Worm (Caenorhabditis elegans) whole organism, late embryonic: Measurements from ENCODE around the gene Y94H6A.7.

ENCODE experiments used
- C08G9.2 ChIP-seq: sonication (generic microtip); optimal IDR thresholded peaks from 2 replicates; lab custom pipeline; 2016; ENCODE audit warnings: mild to moderate bottlenecking, missing genetic modification characterization, moderate library complexity, missing compliant biosample characterization
- C38D4.7 ChIP-seq: fragments of 200-800 bp; sonication (Bioruptor generic); optimal IDR thresholded peaks from 2 replicates; lab custom pipeline; 2018; ENCODE audit warnings: mild to moderate bottlenecking, missing genetic modification characterization, moderate library complexity, missing compliant biosample characterization
- F13H6.1 ChIP-seq: sonication (generic microtip); optimal IDR thresholded peaks from 2 replicates; lab custom pipeline; 2016; ENCODE audit warnings: missing genetic modification characterization, missing compliant biosample characterization
- K02D7.2 ChIP-seq: sonication (generic microtip); optimal IDR thresholded peaks from 2 replicates; lab custom pipeline; 2017; ENCODE audit warnings: mild to moderate bottlenecking, missing genetic modification characterization, missing compliant biosample characterization
- T23F11.4 ChIP-seq: fragments of 200-800 bp; sonication (Bioruptor generic); optimal IDR thresholded peaks from 2 replicates; lab custom pipeline; 2018; ENCODE audit warnings: mild to moderate bottlenecking, missing genetic modification characterization, missing compliant biosample characterization
- Y22D7AL.16 ChIP-seq: sonication (generic microtip); optimal IDR thresholded peaks from 2 replicates; lab custom pipeline; 2016; ENCODE audit warnings: missing genetic modification characterization, missing compliant biosample characterization
- ahr-1 ChIP-seq: sonication (generic microtip); optimal IDR thresholded peaks from 2 replicates; lab custom pipeline; 2016; ENCODE audit warnings: missing genetic modification characterization, missing compliant biosample characterization
- ceh-18 ChIP-seq: sonication (generic microtip); optimal IDR thresholded peaks from 2 replicates; lab custom pipeline; 2016; ENCODE audit warnings: missing genetic modification characterization, missing compliant biosample characterization
- ceh-2 ChIP-seq: sonication (generic microtip); optimal IDR thresholded peaks from 2 replicates; lab custom pipeline; 2016; ENCODE audit warnings: missing genotype, missing genetic modification characterization, missing compliant biosample characterization
- ceh-22 ChIP-seq: sonication (generic microtip); optimal IDR thresholded peaks from 2 replicates; lab custom pipeline; 2017; ENCODE audit warnings: missing biosample characterization, missing genetic modification characterization
- ceh-24 ChIP-seq: sonication (generic microtip); optimal IDR thresholded peaks from 2 replicates; lab custom pipeline; 2016; ENCODE audit warnings: mild to moderate bottlenecking, missing genetic modification characterization, missing compliant biosample characterization
- ceh-30 ChIP-seq: fragments of 150-350 bp; optimal IDR thresholded peaks from 2 replicates; lab custom pipeline; 2014; ENCODE audit warnings: missing biosample characterization, missing genetic modification characterization
- ceh-31 ChIP-seq: sonication (generic microtip); optimal IDR thresholded peaks from 2 replicates; lab custom pipeline; 2016; ENCODE audit warnings: missing genetic modification characterization, missing compliant biosample characterization
- ceh-48 ChIP-seq: sonication (generic microtip); optimal IDR thresholded peaks from 2 replicates; lab custom pipeline; 2016; ENCODE audit warnings: missing genetic modification characterization, inconsistent platforms, missing compliant biosample characterization
- ceh-6 ChIP-seq: fragments of 200-800 bp; sonication (Bioruptor generic); optimal IDR thresholded peaks from 2 replicates; lab custom pipeline; 2018; ENCODE audit warnings: mild to moderate bottlenecking, missing genetic modification characterization, missing compliant biosample characterization
- dve-1 ChIP-seq: sonication (generic microtip); optimal IDR thresholded peaks from 2 replicates; lab custom pipeline; 2017; ENCODE audit warnings: antibody characterized with exemption, mild to moderate bottlenecking, missing genetic modification characterization, missing compliant biosample characterization
- elt-2 ChIP-seq: sonication (generic microtip); optimal IDR thresholded peaks from 2 replicates; lab custom pipeline; 2016; ENCODE audit warnings: missing genetic modification reagents, missing genetic modification characterization, missing compliant biosample characterization
- fkh-10 ChIP-seq: fragments of 150-350 bp; optimal IDR thresholded peaks from 2 replicates; lab custom pipeline; 2014; ENCODE audit warnings: missing biosample characterization, missing genetic modification reagents, missing genetic modification characterization
- gmeb-2 ChIP-seq: sonication (generic microtip); optimal IDR thresholded peaks from 2 replicates; lab custom pipeline; 2016; ENCODE audit warnings: missing genetic modification characterization, inconsistent platforms, missing compliant biosample characterization
- hlh-6 ChIP-seq: sonication (generic microtip); optimal IDR thresholded peaks from 2 replicates; lab custom pipeline; 2016; ENCODE audit warnings: missing genotype, missing genetic modification characterization, missing compliant biosample characterization
- lim-6 ChIP-seq: sonication (generic microtip); optimal IDR thresholded peaks from 2 replicates; lab custom pipeline; 2016; ENCODE audit warnings: missing genetic modification characterization, missing compliant biosample characterization
- lin-11 ChIP-seq: fragments of 200-800 bp; sonication (Bioruptor generic); optimal IDR thresholded peaks from 2 replicates; lab custom pipeline; 2018; ENCODE audit warnings: mild to moderate bottlenecking, missing genetic modification characterization, missing compliant biosample characterization
- madf-2 ChIP-seq: sonication (generic microtip); optimal IDR thresholded peaks from 2 replicates; lab custom pipeline; 2017; ENCODE audit warnings: missing genetic modification characterization, missing compliant biosample characterization
- nfya-1 ChIP-seq: sonication (generic microtip); optimal IDR thresholded peaks from 2 replicates; lab custom pipeline; 2017; ENCODE audit warnings: missing genetic modification characterization, mild to moderate bottlenecking, missing compliant biosample characterization, antibody characterized with exemption, moderate library complexity
- nhr-11 ChIP-seq: fragments of 150-350 bp; optimal IDR thresholded peaks from 2 replicates; lab custom pipeline; 2014; ENCODE audit warnings: missing biosample characterization, missing genetic modification characterization
- nhr-232 ChIP-seq: sonication (generic microtip); optimal IDR thresholded peaks from 2 replicates; lab custom pipeline; 2016; ENCODE audit warnings: missing genetic modification characterization, missing compliant biosample characterization
- npax-4 ChIP-seq: sonication (generic microtip); optimal IDR thresholded peaks from 2 replicates; lab custom pipeline; 2016; ENCODE audit warnings: missing genetic modification characterization, missing compliant biosample characterization
- odd-2 ChIP-seq: sonication (generic microtip); optimal IDR thresholded peaks from 2 replicates; lab custom pipeline; 2017; ENCODE audit warnings: antibody characterized with exemption, mild to moderate bottlenecking, missing genetic modification characterization, missing compliant biosample characterization
- pag-3 ChIP-seq: sonication (generic microtip); optimal IDR thresholded peaks from 2 replicates; lab custom pipeline; 2016; ENCODE audit warnings: missing compliant biosample characterization, missing genetic modification characterization, borderline replicate concordance
- pax-1 ChIP-seq: fragments of 150-350 bp; optimal IDR thresholded peaks from 2 replicates; lab custom pipeline; 2014; ENCODE audit warnings: missing biosample characterization, missing genetic modification characterization
- pha-4 ChIP-seq: fragments of 150-350 bp; optimal IDR thresholded peaks from 2 replicates; lab custom pipeline; 2018; ENCODE audit warnings: missing biosample characterization, missing genetic modification reagents, missing genetic modification characterization
- pqm-1 ChIP-seq: sonication (generic microtip); optimal IDR thresholded peaks from 2 replicates; lab custom pipeline; 2016; ENCODE audit warnings: missing genetic modification characterization, missing compliant biosample characterization
- ref-2 ChIP-seq: sonication (generic microtip); optimal IDR thresholded peaks from 2 replicates; lab custom pipeline; 2016; ENCODE audit warnings: missing genetic modification characterization, missing compliant biosample characterization
- rnt-1 ChIP-seq: sonication (generic microtip); optimal IDR thresholded peaks from 2 replicates; lab custom pipeline; 2016; ENCODE audit warnings: missing genetic modification characterization, missing compliant biosample characterization
- sox-4 ChIP-seq: sonication (generic microtip); optimal IDR thresholded peaks from 2 replicates; lab custom pipeline; 2017; ENCODE audit warnings: mild to moderate bottlenecking, missing genetic modification characterization, inconsistent platforms, missing compliant biosample characterization
- syd-9 ChIP-seq: sonication (generic microtip); optimal IDR thresholded peaks from 2 replicates; lab custom pipeline; 2016; ENCODE audit warnings: mild to moderate bottlenecking, missing genetic modification characterization, moderate library complexity, missing compliant biosample characterization
- tbx-7 ChIP-seq: sonication (generic microtip); optimal IDR thresholded peaks from 2 replicates; lab custom pipeline; 2016; ENCODE audit warnings: missing genotype, missing genetic modification characterization, missing compliant biosample characterization
- unc-3 ChIP-seq, 2 experiments: fragments of 200-800 bp in 1 of 2; sonication (Bioruptor generic) in 1 of 2; sonication (generic microtip) in 1 of 2; conservative IDR thresholded peaks in 1 of 2; optimal IDR thresholded peaks in 1 of 2; 2 replicates each; pipeline versions ENCODE4 v1.3.6 to Lab custom; 2016 to 2022; ENCODE audit warnings: missing compliant biosample characterization in 2 of 2, missing genetic modification characterization in 2 of 2, missing genetic modification reagents in 1 of 2
- unc-42 ChIP-seq: sonication (generic microtip); optimal IDR thresholded peaks from 2 replicates; lab custom pipeline; 2016; ENCODE audit warnings: missing genotype, missing genetic modification characterization, missing compliant biosample characterization
- unc-55 ChIP-seq: sonication (generic microtip); optimal IDR thresholded peaks from 2 replicates; lab custom pipeline; 2017; ENCODE audit warnings: missing biosample characterization, missing genetic modification reagents, missing genetic modification characterization
- unc-86 ChIP-seq: sonication (generic microtip); optimal IDR thresholded peaks from 2 replicates; lab custom pipeline; 2016; ENCODE audit warnings: missing genetic modification characterization, missing compliant biosample characterization
- ztf-16 ChIP-seq: sonication (generic microtip); optimal IDR thresholded peaks from 2 replicates; lab custom pipeline; 2017; ENCODE audit warnings: missing genetic modification characterization, missing compliant biosample characterization

Y94H6A.7 gene

DNA sequence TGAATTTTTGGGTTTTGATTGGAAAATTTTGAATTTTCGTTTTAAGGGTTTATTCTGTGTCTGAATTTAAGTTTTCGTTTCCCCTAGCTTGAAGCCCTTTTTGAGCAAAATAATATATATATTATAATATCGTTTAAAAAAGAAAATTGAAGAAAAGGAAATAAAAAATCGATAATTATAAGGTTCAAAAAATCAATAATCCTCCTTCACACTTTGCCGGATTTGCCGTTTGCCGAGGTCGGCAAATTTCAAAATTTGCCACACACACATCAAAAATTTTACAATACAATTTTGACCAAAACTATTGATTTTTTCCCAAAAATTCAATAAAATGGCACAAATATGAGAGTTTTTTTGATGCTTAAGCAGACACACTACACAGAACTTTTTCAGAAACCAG lies 20.2 kb upstream of the Y94H6A.7 start:
- TF ChIP-seq ztf-16 (tag; lab: Kevin White, UChicago) (no peak), C38D4.7 (no peak), hlh-6 (tag; lab: Kevin White, UChicago) (no peak), nhr-11 (tag; lab: Kevin White, UChicago) (no peak)

DNA sequence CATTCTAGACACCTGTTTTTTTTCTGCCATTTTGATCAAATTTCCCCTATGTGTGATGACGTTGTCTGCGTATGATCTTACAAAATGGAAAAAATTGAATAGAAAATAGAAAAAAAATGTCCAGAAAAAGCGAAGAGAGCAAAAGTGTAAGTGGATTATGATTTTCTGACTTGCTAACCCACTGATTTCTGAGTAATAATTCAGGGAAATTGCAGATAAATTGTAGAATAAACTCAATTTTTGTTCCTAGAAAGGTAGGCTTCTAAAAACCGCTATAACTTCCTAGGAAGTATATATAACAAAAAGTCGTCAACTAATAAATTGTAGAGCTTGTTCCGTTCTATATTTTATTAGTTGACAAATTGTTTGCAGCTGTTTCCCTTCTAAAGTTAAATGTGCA lies 18.3 kb upstream of the Y94H6A.7 start:
- TF ChIP-seq ceh-24 (tag; lab: Kevin White, UChicago) = no peak
- no peak for TF ChIP-seq K02D7.2 (tag; lab: Kevin White, UChicago)
- no peak for TF ChIP-seq Y22D7AL.16 (tag; lab: Kevin White, UChicago)
- no peak for TF ChIP-seq ceh-6 (GFP tag; lab: Kevin White, UChicago)
- TF ChIP-seq npax-4 (tag; lab: Kevin White, UChicago) = no peak
- TF ChIP-seq odd-2 = no peak
- TF ChIP-seq dve-1 (tag; lab: Kevin White, UChicago) = no peak
- no peak for TF ChIP-seq nhr-232 (tag; lab: Kevin White, UChicago)
- TF ChIP-seq T23F11.4 = no peak
- no peak for TF ChIP-seq nhr-11 (tag; lab: Kevin White, UChicago)
- no peak for TF ChIP-seq pha-4 (tag; lab: Kevin White, UChicago)
- TF ChIP-seq unc-42 = no peak
- TF ChIP-seq ceh-48 (tag; lab: Kevin White, UChicago) = no peak
- TF ChIP-seq F13H6.1 (tag; lab: Kevin White, UChicago) = no peak
- no peak for TF ChIP-seq ceh-31 (tag; lab: Kevin White, UChicago)
- TF ChIP-seq ceh-18 (tag; lab: Kevin White, UChicago) = no peak
- no peak for TF ChIP-seq pag-3 (tag; lab: Kevin White, UChicago)
- no peak for TF ChIP-seq tbx-7 (tag; lab: Kevin White, UChicago)
- TF ChIP-seq, all 69 proteins: peak for 0

DNA sequence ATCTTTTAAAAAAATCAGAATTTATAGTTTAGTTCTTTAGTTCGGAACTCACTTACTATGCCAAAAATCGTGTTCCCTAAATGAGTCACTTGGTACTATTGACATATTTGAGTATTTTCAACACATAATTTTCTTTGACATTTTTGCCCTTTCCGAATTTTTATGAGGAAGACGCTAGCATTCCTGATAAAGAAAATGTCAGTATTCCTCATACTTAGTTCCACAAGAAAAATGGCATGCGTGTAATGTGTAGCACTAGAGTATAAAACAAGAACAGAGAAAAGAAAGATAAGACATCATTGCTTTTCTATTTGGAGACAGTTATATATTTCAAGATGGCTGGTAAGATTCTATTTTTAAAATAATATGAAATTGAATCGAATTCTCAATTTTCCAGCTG lies 13.6 kb upstream of the Y94H6A.7 start, which contains the start of gene Y94H6A.2:
Gene Y94H6A.2 (plus strand): TSS at position 336 of the 400 bp plus-strand sequence.
- TF ChIP-seq nhr-11 (tag; lab: Kevin White, UChicago) (no peak), ztf-16 (tag; lab: Kevin White, UChicago) (no peak), ceh-30 (no peak), C08G9.2 (tag; lab: Kevin White, UChicago) (no peak), pax-1 (tag; lab: Kevin White, UChicago) (no peak), unc-3 (GFP tag; conservative IDR thresholded peaks at IDR 0.05; lab: Robert Waterston, UW) (no peak), unc-3 (tag; optimal IDR thresholded peaks at IDR 0.05; lab: Kevin White, UChicago) (no peak), ceh-18 (tag; lab: Kevin White, UChicago) (no peak), unc-55 (GFP tag; lab: Kevin White, UChicago) (no peak), pqm-1 (no peak), pha-4 (tag; lab: Kevin White, UChicago) (no peak), nhr-232 (tag; lab: Kevin White, UChicago) (no peak), Y22D7AL.16 (tag; lab: Kevin White, UChicago) (no peak), ceh-22 (tag; lab: Kevin White, UChicago) (no peak), fkh-10 (GFP tag; lab: Kevin White, UChicago) (no peak), pag-3 (tag; lab: Kevin White, UChicago) (no peak)

DNA sequence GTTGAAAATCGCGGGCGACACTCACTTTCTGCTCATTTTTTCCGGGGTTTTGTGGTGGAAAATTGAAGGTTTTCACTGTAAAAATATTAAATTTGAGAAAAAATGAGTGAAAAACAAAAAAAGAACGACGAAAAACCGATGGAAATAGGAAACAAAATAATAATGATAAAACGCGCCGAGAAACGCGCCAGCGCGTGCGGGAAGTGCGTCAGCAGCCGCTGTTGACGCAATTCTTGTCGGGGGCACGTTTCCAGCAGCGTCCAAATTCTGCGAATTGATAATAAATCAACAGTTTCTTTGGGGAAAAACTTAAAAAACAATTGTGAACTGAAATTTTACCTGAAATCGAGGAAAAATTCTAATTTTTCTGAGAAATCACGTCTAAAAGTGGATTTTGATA lies 9.4 kb upstream of the Y94H6A.7 start, which contains the start of gene ubxn-2:
Gene ubxn-2 (minus strand): TSS at position 36 of the 400 bp plus-strand sequence.
- peak; percentile 15 for TF ChIP-seq unc-86 (tag; lab: Kevin White, UChicago)
- no peak for TF ChIP-seq tbx-7 (tag; lab: Kevin White, UChicago)
- TF ChIP-seq nfya-1 = peak; percentile 40
- peak; percentile 45 for TF ChIP-seq ceh-31 (tag; lab: Kevin White, UChicago)
- 0 out of 2 replicates have a peak, but pooled peaks have one; percentile 7 for TF ChIP-seq unc-3 (GFP tag; conservative IDR thresholded peaks at IDR 0.05; lab: Robert Waterston, UW)
- no peak for TF ChIP-seq unc-3 (tag; optimal IDR thresholded peaks at IDR 0.05; lab: Kevin White, UChicago)
- TF ChIP-seq lim-6 (tag; lab: Kevin White, UChicago) = no peak
- peak; percentile 13 for TF ChIP-seq ceh-18 (tag; lab: Kevin White, UChicago)
- peak; percentile 0 for TF ChIP-seq rnt-1 (tag; lab: Kevin White, UChicago)
- TF ChIP-seq lin-11 (tag; lab: Kevin White, UChicago) = peak; percentile 19
- TF ChIP-seq ahr-1 (tag; lab: Kevin White, UChicago) = no peak
- peak; percentile 15 for TF ChIP-seq ref-2
- TF ChIP-seq ceh-48 (tag; lab: Kevin White, UChicago) = peak; percentile 7
- peak; percentile 8 for TF ChIP-seq gmeb-2
- no peak for TF ChIP-seq syd-9
- peak; percentile 49 for TF ChIP-seq elt-2 (tag; lab: Kevin White, UChicago)
- no peak for TF ChIP-seq K02D7.2 (tag; lab: Kevin White, UChicago)
- TF ChIP-seq madf-2 (tag; lab: Kevin White, UChicago) = no peak
- TF ChIP-seq ceh-2 (tag; lab: Kevin White, UChicago) = peak; percentile 41
- peak; percentile 4 for TF ChIP-seq sox-4
- peak; percentile 24 for TF ChIP-seq unc-42
- no peak for TF ChIP-seq pag-3 (tag; lab: Kevin White, UChicago)
